Worm (Caenorhabditis elegans) whole organism, young adult: ENCODE results near the gene F21D5.3.
A peak's percentile ranks its signal among the peaks of the same experiment; 100 is the strongest.

ENCODE experiments used
- F23B12.7 ChIP-seq: sonication (generic microtip); optimal IDR thresholded peaks from 2 replicates; lab custom pipeline; 2017; ENCODE audit warnings: missing genetic modification characterization, mild to moderate bottlenecking, missing compliant biosample characterization, antibody characterized with exemption, moderate library complexity; ENCODE audit not compliant: insufficient read depth
- F33H1.4 ChIP-seq: fragments of 200-800 bp; sonication (Bioruptor generic); IDR thresholded peaks from 2 replicates; pipeline ENCODE4 v1.3.6; 2022; ENCODE audit warnings: missing genetic modification reagents, missing genetic modification characterization, missing compliant biosample characterization
- F37B4.10 ChIP-seq: fragments of 200-800 bp; sonication (Bioruptor generic); IDR thresholded peaks from 2 replicates; pipeline ENCODE4 v1.3.6; 2022; ENCODE audit warnings: missing genetic modification characterization, missing compliant biosample characterization
- F49E8.2 ChIP-seq: sonication (generic microtip); optimal IDR thresholded peaks from 3 replicates; lab custom pipeline; 2017; ENCODE audit warnings: missing genetic modification characterization, mild to moderate bottlenecking, missing compliant biosample characterization, antibody characterized with exemption, moderate library complexity; ENCODE audit not compliant: insufficient read depth
- Y53F4B.3 ChIP-seq: fragments of 200-800 bp; sonication (Bioruptor generic); IDR thresholded peaks from 2 replicates; pipeline ENCODE4 v1.3.6; 2022; ENCODE audit warnings: missing genetic modification reagents, missing genetic modification characterization, missing compliant biosample characterization
- Y53G8AR.9 ChIP-seq: fragments of 200-800 bp; sonication (Bioruptor generic); conservative IDR thresholded peaks from 2 replicates; pipeline ENCODE4 v1.3.6; 2022; ENCODE audit warnings: missing genetic modification reagents, missing genetic modification characterization, missing compliant biosample characterization
- Y67H2A.10 ChIP-seq: fragments of 200-800 bp; sonication (Bioruptor generic); conservative IDR thresholded peaks from 2 replicates; pipeline ENCODE4 v1.3.6; 2022; ENCODE audit warnings: missing genetic modification reagents, missing genetic modification characterization, missing compliant biosample characterization
- ZK185.1 ChIP-seq: sonication (generic microtip); optimal IDR thresholded peaks from 2 replicates; lab custom pipeline; 2016; ENCODE audit warnings: mild to moderate bottlenecking, missing genetic modification characterization, missing compliant biosample characterization; ENCODE audit not compliant: poor library complexity, severe bottlenecking
- akir-1 ChIP-seq: fragments of 200-800 bp; sonication (Bioruptor generic); optimal IDR thresholded peaks from 2 replicates; lab custom pipeline; 2018; ENCODE audit warnings: mild to moderate bottlenecking, missing genetic modification characterization, moderate library complexity, missing compliant biosample characterization
- ama-1 ChIP-seq, 3 experiments: fragments of 150-350 bp in 1 of 3; sonication (generic microtip) in 2 of 3; optimal IDR thresholded peaks; 2 replicates each; lab custom pipeline; 2014 to 2018; ENCODE audit warnings: missing biosample characterization in 2 of 3, missing genetic modification characterization in 2 of 3, missing genetic modification reagents in 2 of 3
- atf-7 ChIP-seq: sonication (generic microtip); optimal IDR thresholded peaks from 2 replicates; lab custom pipeline; 2017; ENCODE audit warnings: mild to moderate bottlenecking, missing genetic modification characterization, missing compliant biosample characterization
- athp-1 ChIP-seq: sonication (generic microtip); optimal IDR thresholded peaks from 2 replicates; lab custom pipeline; 2017; ENCODE audit warnings: mild to moderate bottlenecking, missing genetic modification characterization, missing compliant biosample characterization
- attf-3 ChIP-seq: fragments of 200-800 bp; sonication (Bioruptor generic); conservative IDR thresholded peaks from 2 replicates; pipeline ENCODE4 v1.3.6; 2022; ENCODE audit warnings: missing genetic modification reagents, missing genetic modification characterization, missing compliant biosample characterization
- attf-5 ChIP-seq: fragments of 200-800 bp; sonication (Bioruptor generic); optimal IDR thresholded peaks from 2 replicates; lab custom pipeline; 2018; ENCODE audit warnings: mild to moderate bottlenecking, missing genetic modification characterization, missing compliant biosample characterization
- bed-1 ChIP-seq: fragments of 200-800 bp; sonication (Bioruptor generic); IDR thresholded peaks from 2 replicates; pipeline ENCODE4 v1.3.6; 2022; ENCODE audit warnings: missing genetic modification reagents, missing genetic modification characterization, missing compliant biosample characterization
- cebp-1 ChIP-seq, 2 experiments: fragments of 200-800 bp in 1 of 2; sonication (Bioruptor generic) in 1 of 2; sonication (generic microtip) in 1 of 2; IDR thresholded peaks in 1 of 2; optimal IDR thresholded peaks in 1 of 2; 2 replicates each; pipeline versions ENCODE4 v1.3.6 to Lab custom; 2017 to 2022; ENCODE audit warnings: missing compliant biosample characterization in 2 of 2, missing genetic modification characterization in 2 of 2, mild to moderate bottlenecking in 1 of 2, missing genetic modification reagents in 1 of 2, moderate library complexity in 1 of 2
- ceh-27 ChIP-seq: fragments of 200-800 bp; sonication (Bioruptor generic); optimal IDR thresholded peaks from 2 replicates; lab custom pipeline; 2018; ENCODE audit warnings: mild to moderate bottlenecking, missing genetic modification characterization, moderate library complexity, missing compliant biosample characterization
- ceh-40 ChIP-seq: fragments of 200-800 bp; sonication (Bioruptor generic); IDR thresholded peaks from 2 replicates; pipeline ENCODE4 v1.3.6; 2022; ENCODE audit warnings: missing genetic modification characterization, missing compliant biosample characterization
- ceh-58 ChIP-seq: fragments of 200-800 bp; sonication (Bioruptor generic); IDR thresholded peaks from 2 replicates; pipeline ENCODE4 v1.3.6; 2022; ENCODE audit warnings: missing genetic modification characterization, missing compliant biosample characterization
- chd-7 ChIP-seq: sonication (generic microtip); optimal IDR thresholded peaks from 2 replicates; lab custom pipeline; 2016; ENCODE audit warnings: mild to moderate bottlenecking, missing genetic modification characterization, moderate library complexity, missing compliant biosample characterization
- dox-1 ChIP-seq: fragments of 200-800 bp; sonication (Bioruptor generic); IDR thresholded peaks from 2 replicates; pipeline ENCODE4 v1.3.6; 2022; ENCODE audit warnings: missing genetic modification reagents, missing genetic modification characterization, missing compliant biosample characterization
- dpl-1 ChIP-seq: fragments of 150-350 bp; optimal IDR thresholded peaks from 2 replicates; lab custom pipeline; 2014; ENCODE audit warnings: missing biosample characterization, missing genetic modification reagents, missing genetic modification characterization
- egl-18 ChIP-seq: fragments of 200-800 bp; sonication (Bioruptor generic); IDR thresholded peaks from 2 replicates; pipeline ENCODE4 v1.3.6; 2022; ENCODE audit warnings: missing genetic modification reagents, missing genetic modification characterization, missing compliant biosample characterization
- hlh-26 ChIP-seq: fragments of 200-800 bp; sonication (Bioruptor generic); conservative IDR thresholded peaks from 2 replicates; pipeline ENCODE4 v1.3.6; 2022; ENCODE audit warnings: missing genetic modification reagents, missing genetic modification characterization, missing compliant biosample characterization
- hmg-1.2 ChIP-seq: fragments of 200-800 bp; sonication (Bioruptor generic); IDR thresholded peaks from 2 replicates; pipeline ENCODE4 v1.3.6; 2022; ENCODE audit warnings: missing genetic modification reagents, missing genetic modification characterization, missing compliant biosample characterization
- hmg-20 ChIP-seq: fragments of 200-800 bp; sonication (Bioruptor generic); IDR thresholded peaks from 2 replicates; pipeline ENCODE4 v1.3.6; 2022; ENCODE audit warnings: missing genetic modification reagents, missing genetic modification characterization, missing compliant biosample characterization
- let-526 ChIP-seq: fragments of 200-800 bp; sonication (Bioruptor generic); IDR thresholded peaks from 2 replicates; pipeline ENCODE4 v1.3.6; 2022; ENCODE audit warnings: missing genetic modification reagents, missing genetic modification characterization, missing compliant biosample characterization
- lin-26 ChIP-seq: fragments of 200-800 bp; sonication (Bioruptor generic); IDR thresholded peaks from 2 replicates; pipeline ENCODE4 v1.3.6; 2022; ENCODE audit warnings: missing genetic modification reagents, missing genetic modification characterization, missing compliant biosample characterization
- lsy-27 ChIP-seq: sonication (generic microtip); optimal IDR thresholded peaks from 2 replicates; lab custom pipeline; 2017; ENCODE audit warnings: missing genetic modification characterization, mild to moderate bottlenecking, missing compliant biosample characterization, antibody characterized with exemption, missing genotype, borderline replicate concordance; ENCODE audit not compliant: insufficient read depth
- mel-28 ChIP-seq: sonication (generic microtip); optimal IDR thresholded peaks from 2 replicates; lab custom pipeline; 2016; ENCODE audit warnings: borderline replicate concordance, mild to moderate bottlenecking, missing genetic modification characterization, missing compliant biosample characterization
- nhr-179 ChIP-seq: sonication (generic microtip); optimal IDR thresholded peaks from 2 replicates; lab custom pipeline; 2016; ENCODE audit warnings: mild to moderate bottlenecking, missing genetic modification characterization, missing compliant biosample characterization
- nhr-80 ChIP-seq: sonication (generic microtip); optimal IDR thresholded peaks from 2 replicates; lab custom pipeline; 2016; ENCODE audit warnings: missing genetic modification characterization, missing compliant biosample characterization
- nhr-90 ChIP-seq: sonication (generic microtip); optimal IDR thresholded peaks from 2 replicates; lab custom pipeline; 2016; ENCODE audit warnings: missing genotype, mild to moderate bottlenecking, missing genetic modification characterization, missing compliant biosample characterization
- pbrm-1 ChIP-seq: fragments of 200-800 bp; sonication (Bioruptor generic); IDR thresholded peaks from 2 replicates; pipeline ENCODE4 v1.3.6; 2022; ENCODE audit warnings: missing genetic modification reagents, missing genetic modification characterization, missing compliant biosample characterization
- rcor-1 ChIP-seq: fragments of 200-800 bp; sonication (Bioruptor generic); IDR thresholded peaks from 2 replicates; pipeline ENCODE4 v1.3.6; 2022; ENCODE audit warnings: missing genetic modification reagents, missing genetic modification characterization, missing compliant biosample characterization
- rec-8 ChIP-seq, 2 experiments: sonication (generic microtip); optimal IDR thresholded peaks; 2 replicates each; lab custom pipeline; 2016; ENCODE audit warnings: mild to moderate bottlenecking in 2 of 2, missing genetic modification characterization in 2 of 2, missing genetic modification reagents in 2 of 2, missing genotype in 2 of 2, missing biosample characterization in 1 of 2, missing compliant biosample characterization in 1 of 2, moderate library complexity in 1 of 2
- snpc-3.4 ChIP-seq: sonication (generic microtip); optimal IDR thresholded peaks from 2 replicates; lab custom pipeline; 2017; ENCODE audit warnings: missing genetic modification characterization, mild to moderate bottlenecking, missing compliant biosample characterization, antibody characterized with exemption, moderate library complexity, missing genotype, missing genetic modification reagents
- somi-1 ChIP-seq: fragments of 200-800 bp; sonication (Bioruptor generic); optimal IDR thresholded peaks from 2 replicates; lab custom pipeline; 2018; ENCODE audit warnings: mild to moderate bottlenecking, missing genetic modification characterization, missing compliant biosample characterization
- tbp1 ChIP-seq: fragments of 200-800 bp; sonication (Bioruptor generic); optimal IDR thresholded peaks from 2 replicates; lab custom pipeline; 2018; ENCODE audit warnings: mild to moderate bottlenecking, missing genetic modification characterization, missing compliant biosample characterization
- tlf-1 ChIP-seq: fragments of 200-800 bp; sonication (Bioruptor generic); optimal IDR thresholded peaks from 2 replicates; lab custom pipeline; 2018; ENCODE audit warnings: mild to moderate bottlenecking, missing genetic modification characterization, missing compliant biosample characterization
- unc-62 ChIP-seq: fragments of 150-350 bp; optimal IDR thresholded peaks from 2 replicates; lab custom pipeline; 2014; ENCODE audit warnings: missing biosample characterization, missing genetic modification reagents, missing genetic modification characterization
- zfh-2 ChIP-seq: fragments of 200-800 bp; sonication (Bioruptor generic); conservative IDR thresholded peaks from 2 replicates; pipeline ENCODE4 v1.3.6; 2022; ENCODE audit warnings: missing genetic modification reagents, missing genetic modification characterization, missing compliant biosample characterization
- ztf-18 ChIP-seq: sonication (generic microtip); optimal IDR thresholded peaks from 2 replicates; lab custom pipeline; 2016; ENCODE audit warnings: missing genotype, mild to moderate bottlenecking, missing genetic modification characterization, missing compliant biosample characterization
- ztf-22 ChIP-seq: fragments of 200-800 bp; sonication (Bioruptor generic); optimal IDR thresholded peaks from 2 replicates; lab custom pipeline; 2018; ENCODE audit warnings: mild to moderate bottlenecking, missing genetic modification characterization, moderate library complexity, missing compliant biosample characterization

Gene F21D5.3

ce11 chrIV:8729636-8730035 is 979 bp upstream of the F21D5.3 start:
- TF ChIP-seq snpc-3.4 (tag; lab: Kevin White, UChicago) = no peak
- TF ChIP-seq unc-62 = peak; percentile 4
- no peak for TF ChIP-seq ama-1 (optimal IDR thresholded peaks at IDR 0.05; lab: Kevin White, UChicago)
- no peak for TF ChIP-seq ama-1 (GFP tag; optimal IDR thresholded peaks at IDR 0.05; lab: Kevin White, UChicago)
- no peak for TF ChIP-seq tbp1 (GFP tag; lab: Kevin White, UChicago)
- no peak for TF ChIP-seq lsy-27
- TF ChIP-seq F49E8.2 (tag; lab: Kevin White, UChicago) = no peak
- TF ChIP-seq dox-1 (GFP tag; lab: Robert Waterston, UW) = no peak
- no peak for TF ChIP-seq hmg-20 (GFP tag; lab: Robert Waterston, UW)
- TF ChIP-seq rec-8 (tag; optimal IDR thresholded peaks at IDR 0.05; lab: Kevin White, UChicago) = no peak
- TF ChIP-seq cebp-1 (GFP tag; IDR thresholded peaks at IDR 0.05; lab: Robert Waterston, UW) = no peak
- TF ChIP-seq cebp-1 (tag; optimal IDR thresholded peaks at IDR 0.05; lab: Kevin White, UChicago) = peak; percentile 36
- TF ChIP-seq hlh-26 (GFP tag; lab: Robert Waterston, UW) = no peak
- TF ChIP-seq nhr-80 (tag; lab: Kevin White, UChicago) = peak; percentile 77
- TF ChIP-seq ceh-58 = no peak
- no peak for TF ChIP-seq lin-26 (GFP tag; lab: Robert Waterston, UW)
- TF ChIP-seq attf-3 = no peak
- TF ChIP-seq egl-18 (GFP tag; lab: Robert Waterston, UW) = no peak

ce11 chrIV:8737354-8737753 is 6.7 kb downstream of the F21D5.3 start:
- TF ChIP-seq hmg-1.2 (GFP tag; lab: Robert Waterston, UW) = peak; percentile 73; the same call in 1 of the 2 replicates
- no peak for TF ChIP-seq Y53F4B.3 (GFP tag; lab: Robert Waterston, UW)

- no peak for TF ChIP-seq akir-1 (GFP tag; lab: Kevin White, UChicago)
- TF ChIP-seq rcor-1 (GFP tag; lab: Robert Waterston, UW) = no peak
- no peak for TF ChIP-seq athp-1 (tag; lab: Kevin White, UChicago)
- TF ChIP-seq ceh-27 (GFP tag; lab: Kevin White, UChicago) = no peak
- no peak for TF ChIP-seq let-526 (GFP tag; lab: Robert Waterston, UW)
- no peak for TF ChIP-seq chd-7 (tag; lab: Kevin White, UChicago)
- TF ChIP-seq Y53G8AR.9 (GFP tag; lab: Robert Waterston, UW) = no peak
- no peak for TF ChIP-seq bed-1 (GFP tag; lab: Robert Waterston, UW)
- no peak for TF ChIP-seq somi-1
- no peak for TF ChIP-seq pbrm-1 (GFP tag; lab: Robert Waterston, UW)
- no peak for TF ChIP-seq tlf-1
- no peak for TF ChIP-seq F37B4.10 (GFP tag; lab: Robert Waterston, UW)
- TF ChIP-seq, all 124 proteins: peak for 0
These were observed 7.2 kb downstream of the F21D5.3 start, which contains the start of gene F21D5.4 for ce11 chrIV:8737787-8738186. Gene F21D5.4, plus strand, starts transcription at chrIV:8738087.

ce11 chrIV:8739294-8739693 is 8.7 kb downstream of the F21D5.3 start, which contains the start of gene F21D5.5:
Gene F21D5.5, minus strand, starts transcription at chrIV:8739394.
- no peak for TF ChIP-seq dpl-1 (GFP tag; lab: Kevin White, UChicago)
- TF ChIP-seq zfh-2 (GFP tag; lab: Robert Waterston, UW) = no peak
- TF ChIP-seq F23B12.7 (tag; lab: Kevin White, UChicago) = no peak
- no peak for TF ChIP-seq F33H1.4
- TF ChIP-seq ztf-22 (GFP tag; lab: Kevin White, UChicago) = no peak
- TF ChIP-seq tbp1 (GFP tag; lab: Kevin White, UChicago) = no peak
- TF ChIP-seq ZK185.1 (tag; lab: Kevin White, UChicago) = no peak
- no peak for TF ChIP-seq ceh-40 (GFP tag; lab: Robert Waterston, UW)
- no peak for TF ChIP-seq Y67H2A.10 (GFP tag; lab: Robert Waterston, UW)
- TF ChIP-seq nhr-90 (tag; lab: Kevin White, UChicago) = no peak
- TF ChIP-seq nhr-179 (tag; lab: Kevin White, UChicago) = no peak
- TF ChIP-seq mel-28 (tag; lab: Kevin White, UChicago) = no peak
- no peak for TF ChIP-seq atf-7 (tag; lab: Kevin White, UChicago)
- no peak for TF ChIP-seq attf-5
- no peak for TF ChIP-seq ztf-18
